Fruit fly (Drosophila melanogaster) whole organism, embryonic: ENCODE results near the gene CG14442.

Experiments used
- Asciz ChIP-seq: fragments of 200-800 bp; sonication (Bioruptor generic); optimal IDR thresholded peaks from 2 replicates; lab custom pipeline; 2017; ENCODE audit warnings: missing biosample characterization, mild to moderate bottlenecking, missing genetic modification characterization, missing genetic modification reagents
- Blimp-1 ChIP-seq: fragments of 200-800 bp; sonication (Bioruptor generic); optimal IDR thresholded peaks from 3 replicates; lab custom pipeline; 2018; ENCODE audit warnings: missing biosample characterization, missing genetic modification characterization, mild to moderate bottlenecking, moderate library complexity, missing genetic modification reagents
- CG11093 ChIP-seq: fragments of 200-800 bp; sonication (Bioruptor generic); IDR thresholded peaks from 3 replicates; pipeline ENCODE4 v1.3.6; 2022; ENCODE audit warnings: missing biosample characterization, missing genetic modification characterization
- CG11398 ChIP-seq: fragments of 200-800 bp; sonication (Bioruptor generic); optimal IDR thresholded peaks from 2 replicates; lab custom pipeline; 2016; ENCODE audit warnings: missing biosample characterization, missing genetic modification characterization
- CG11456 ChIP-seq: fragments of 200-800 bp; sonication (Bioruptor generic); IDR thresholded peaks from 3 replicates; pipeline ENCODE4 v1.3.6; 2022; ENCODE audit warnings: missing biosample characterization, missing genetic modification characterization
- CG11695 ChIP-seq: fragments of 200-800 bp; sonication (Bioruptor generic); IDR thresholded peaks from 3 replicates; pipeline ENCODE4 v1.3.6; 2022; ENCODE audit warnings: missing biosample characterization, missing genetic modification characterization
- CG14710 ChIP-seq: fragments of 200-800 bp; sonication (Bioruptor generic); optimal IDR thresholded peaks from 3 replicates; lab custom pipeline; 2019; ENCODE audit warnings: missing biosample characterization, mild to moderate bottlenecking, missing genetic modification characterization, moderate library complexity
- CG15601 ChIP-seq: fragments of 200-800 bp; sonication (Bioruptor generic); optimal IDR thresholded peaks from 3 replicates; lab custom pipeline; 2019; ENCODE audit warnings: missing biosample characterization, mild to moderate bottlenecking, missing genetic modification characterization, moderate library complexity
- CG18011 ChIP-seq: fragments of 200-800 bp; sonication (Bioruptor generic); optimal IDR thresholded peaks from 2 replicates; lab custom pipeline; 2017; ENCODE audit warnings: missing biosample characterization, missing genetic modification characterization, mild to moderate bottlenecking, moderate library complexity, missing genotype
- CG2712 ChIP-seq: fragments of 200-800 bp; optimal IDR thresholded peaks from 3 replicates; lab custom pipeline; 2019; ENCODE audit warnings: missing biosample characterization, mild to moderate bottlenecking, missing genetic modification characterization, moderate library complexity
- CG2889 ChIP-seq: fragments of 200-800 bp; sonication (Bioruptor generic); IDR thresholded peaks from 3 replicates; pipeline ENCODE4 v1.3.6; 2022; ENCODE audit warnings: missing biosample characterization, missing genetic modification characterization
- CG31365 ChIP-seq: fragments of 200-800 bp; sonication (Bioruptor generic); optimal IDR thresholded peaks from 2 replicates; lab custom pipeline; 2018; ENCODE audit warnings: missing biosample characterization, mild to moderate bottlenecking, missing genetic modification characterization
- CG34376 ChIP-seq: fragments of 200-800 bp; sonication (Bioruptor generic); optimal IDR thresholded peaks from 2 replicates; lab custom pipeline; 2018; ENCODE audit warnings: missing biosample characterization, mild to moderate bottlenecking, missing genetic modification characterization
- CG3726 ChIP-seq: fragments of 200-800 bp; sonication (Bioruptor generic); IDR thresholded peaks from 3 replicates; pipeline ENCODE4, ENCODE4 v1.3.6; 2022; ENCODE audit warnings: missing biosample characterization, missing genetic modification characterization
- CG4730 ChIP-seq: fragments of 200-800 bp; sonication (Bioruptor generic); IDR thresholded peaks from 2 replicates; pipeline ENCODE4 v1.3.6; 2022; ENCODE audit warnings: missing biosample characterization, missing genetic modification characterization
- CG5245 ChIP-seq: fragments of 200-800 bp; sonication (Bioruptor generic); optimal IDR thresholded peaks from 3 replicates; lab custom pipeline; 2016; ENCODE audit warnings: missing biosample characterization, missing genetic modification characterization
- CG7745 ChIP-seq: fragments of 200-800 bp; sonication (Bioruptor generic); optimal IDR thresholded peaks from 2 replicates; lab custom pipeline; 2018; ENCODE audit warnings: missing biosample characterization, mild to moderate bottlenecking, missing genetic modification characterization, moderate library complexity
- CG9797 ChIP-seq: fragments of 200-800 bp; sonication (Bioruptor generic); optimal IDR thresholded peaks from 3 replicates; lab custom pipeline; 2018; ENCODE audit warnings: missing biosample characterization, mild to moderate bottlenecking, missing genetic modification characterization
- CG9817 ChIP-seq: fragments of 200-800 bp; sonication (Bioruptor generic); optimal IDR thresholded peaks from 2 replicates; lab custom pipeline; 2018; ENCODE audit warnings: missing biosample characterization, mild to moderate bottlenecking, missing genetic modification characterization, moderate library complexity
- Dip2 ChIP-seq: fragments of 200-800 bp; sonication (Bioruptor generic); IDR thresholded peaks from 2 replicates; pipeline ENCODE4 v1.3.6; 2022; ENCODE audit warnings: missing biosample characterization, missing genetic modification characterization
- Ets65A ChIP-seq: fragments of 200-800 bp; sonication (Bioruptor generic); peaks from one replicate; lab custom pipeline; 2016; ENCODE audit warnings: missing biosample characterization, missing genetic modification characterization
- Fer1 ChIP-seq: fragments of 200-800 bp; sonication (Bioruptor generic); optimal IDR thresholded peaks from 2 replicates; lab custom pipeline; 2017; ENCODE audit warnings: missing biosample characterization, mild to moderate bottlenecking, missing genetic modification characterization
- HLH4C ChIP-seq: fragments of 200-800 bp; sonication (Bioruptor generic); IDR thresholded peaks from 3 replicates; pipeline ENCODE4 v1.3.6; 2022; ENCODE audit warnings: missing biosample characterization, missing genetic modification characterization; ENCODE audit not compliant: partially characterized antibody
- Hand ChIP-seq: fragments of 200-800 bp; sonication (Bioruptor generic); optimal IDR thresholded peaks from 2 replicates; lab custom pipeline; 2017; ENCODE audit warnings: mild to moderate bottlenecking, missing biosample characterization, missing genetic modification reagents, missing genetic modification characterization
- Hsf ChIP-seq: fragments of 200-800 bp; sonication (Bioruptor generic); optimal IDR thresholded peaks from 3 replicates; lab custom pipeline; 2016; ENCODE audit warnings: missing biosample characterization, missing genetic modification characterization
- MESR4 ChIP-seq: fragments of 200-800 bp; sonication (Bioruptor generic); optimal IDR thresholded peaks from 2 replicates; lab custom pipeline; 2018; ENCODE audit warnings: missing biosample characterization, mild to moderate bottlenecking, missing genetic modification characterization, moderate library complexity
- Side ChIP-seq: fragments of 200-800 bp; sonication (Bioruptor generic); optimal IDR thresholded peaks from 2 replicates; lab custom pipeline; 2016; ENCODE audit warnings: missing biosample characterization, missing genetic modification characterization
- Usf ChIP-seq: fragments of 200-800 bp; sonication (Bioruptor generic); optimal IDR thresholded peaks from 2 replicates; lab custom pipeline; 2017; ENCODE audit warnings: missing genotype, missing biosample characterization, missing genetic modification characterization
- amos ChIP-seq: fragments of 200-800 bp; sonication (Bioruptor generic); IDR thresholded peaks from 2 replicates; pipeline ENCODE4 v1.3.6; 2022; ENCODE audit warnings: missing biosample characterization, missing genetic modification characterization; ENCODE audit not compliant: partially characterized antibody
- ap ChIP-seq: fragments of 200-800 bp; sonication (Bioruptor generic); IDR thresholded peaks from 2 replicates; pipeline ENCODE4 v1.3.6; 2022; ENCODE audit warnings: missing biosample characterization, missing genetic modification characterization
- br ChIP-seq: fragments of >200 bp; optimal IDR thresholded peaks from 2 replicates; lab custom pipeline; 2017
- croc ChIP-seq: fragments of 200-800 bp; sonication (Bioruptor generic); conservative IDR thresholded peaks from 3 replicates; pipeline ENCODE4 v1.3.6; 2022; ENCODE audit warnings: missing biosample characterization, missing genetic modification characterization
- en ChIP-seq: fragments of 200-800 bp; sonication (Bioruptor generic); optimal IDR thresholded peaks from 2 replicates; lab custom pipeline; 2016; ENCODE audit warnings: missing biosample characterization, missing genetic modification characterization
- ewg ChIP-seq: fragments of 200-800 bp; sonication (Bioruptor generic); optimal IDR thresholded peaks from 3 replicates; lab custom pipeline; 2017; ENCODE audit warnings: mild to moderate bottlenecking, missing biosample characterization, missing genetic modification reagents, missing genetic modification characterization
- fd64A ChIP-seq: fragments of 200-800 bp; sonication (Bioruptor generic); optimal IDR thresholded peaks from 3 replicates; lab custom pipeline; 2018; ENCODE audit warnings: missing biosample characterization, mild to moderate bottlenecking, missing genetic modification characterization
- gro ChIP-seq: fragments of 200-800 bp; sonication (Bioruptor generic); optimal IDR thresholded peaks from 2 replicates; lab custom pipeline; 2016; ENCODE audit warnings: missing biosample characterization, missing genetic modification characterization
- gsb ChIP-seq: fragments of 200-800 bp; sonication (Bioruptor generic); IDR thresholded peaks from 2 replicates; pipeline ENCODE4 v1.3.6; 2022; ENCODE audit warnings: missing biosample characterization, missing genetic modification characterization
- mld ChIP-seq: fragments of 200-800 bp; sonication (Bioruptor generic); IDR thresholded peaks from 3 replicates; pipeline ENCODE4 v1.3.6; 2022; ENCODE audit warnings: missing biosample characterization, missing genetic modification characterization; ENCODE audit not compliant: partially characterized antibody
- nau ChIP-seq: fragments of 200-800 bp; sonication (Bioruptor generic); optimal IDR thresholded peaks from 3 replicates; lab custom pipeline; 2017; ENCODE audit warnings: missing biosample characterization, mild to moderate bottlenecking, missing genetic modification characterization, missing genetic modification reagents
- phol ChIP-seq: fragments of 200-800 bp; sonication (Bioruptor generic); optimal IDR thresholded peaks from 3 replicates; lab custom pipeline; 2018; ENCODE audit warnings: missing biosample characterization, mild to moderate bottlenecking, missing genetic modification characterization, moderate library complexity
- pita ChIP-seq: fragments of 200-800 bp; sonication (Bioruptor generic); optimal IDR thresholded peaks from 2 replicates; lab custom pipeline; 2017; ENCODE audit warnings: missing biosample characterization, mild to moderate bottlenecking, missing genetic modification characterization
- run ChIP-seq: fragments of 200-800 bp; sonication (Bioruptor generic); optimal IDR thresholded peaks from 3 replicates; lab custom pipeline; 2018; ENCODE audit warnings: missing biosample characterization, mild to moderate bottlenecking, missing genetic modification characterization
- schlank ChIP-seq: fragments of 200-800 bp; sonication (Bioruptor generic); optimal IDR thresholded peaks from 2 replicates; lab custom pipeline; 2018; ENCODE audit warnings: missing biosample characterization, mild to moderate bottlenecking, missing genetic modification characterization
- tgo ChIP-seq: fragments of 200-800 bp; sonication (Bioruptor generic); IDR thresholded peaks from 3 replicates; pipeline ENCODE4 v1.3.6; 2022; ENCODE audit warnings: missing biosample characterization, missing genetic modification characterization
- tll ChIP-seq, 2 experiments: fragments of 200-800 bp in 1 of 2; fragments of >200 bp in 1 of 2; sonication (Bioruptor generic) in 1 of 2; optimal IDR thresholded peaks; 2 replicates each; lab custom pipeline; 2017 to 2019; ENCODE audit warnings: missing biosample characterization in 2 of 2, missing genetic modification characterization in 2 of 2, mild to moderate bottlenecking in 1 of 2, moderate library complexity in 1 of 2
- tna ChIP-seq: fragments of 200-800 bp; sonication (Bioruptor generic); IDR thresholded peaks from 2 replicates; pipeline ENCODE4 v1.3.6; 2022; ENCODE audit warnings: missing biosample characterization, missing genetic modification characterization; ENCODE audit not compliant: partially characterized antibody
- wek ChIP-seq: fragments of 200-800 bp; sonication (Bioruptor generic); optimal IDR thresholded peaks from 3 replicates; lab custom pipeline; 2018; ENCODE audit warnings: missing biosample characterization, mild to moderate bottlenecking, missing genetic modification characterization, moderate library complexity

Gene CG14442

DNA sequence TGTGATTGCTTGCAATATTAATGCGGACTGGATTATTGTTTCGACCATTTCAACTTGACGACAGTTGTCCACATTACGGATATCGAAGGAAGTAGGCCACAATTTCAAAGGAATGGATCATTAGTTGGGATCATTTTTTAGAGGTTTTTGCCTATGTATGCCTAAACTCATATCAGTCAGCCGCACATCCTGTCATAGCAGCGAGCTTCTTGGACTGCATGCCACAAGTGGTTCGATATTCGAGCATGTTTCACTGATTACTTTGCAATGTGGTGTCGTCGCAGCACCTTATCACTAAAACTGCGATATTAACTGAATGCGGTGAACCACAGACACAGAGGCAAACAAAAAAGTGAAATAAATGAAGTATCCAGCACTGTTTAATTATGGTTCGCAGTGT is 30.8 kb downstream of the CG14442 start:
- TF ChIP-seq tll (GFP tag; optimal IDR thresholded peaks at IDR 0.05; lab: Kevin White, UChicago) (no peak), CG18011 (GFP tag; lab: Kevin White, UChicago) (peak; percentile 92), CG5245 (no peak)

- TF ChIP-seq gsb (0 out of 2 replicates have a peak, but pooled peaks have one; percentile 31), CG11093 (no peak), CG9797 (no peak), CG3726 (GFP tag; lab: Robert Waterston, UW) (no peak), ap (GFP tag; lab: Robert Waterston, UW) (0 out of 2 replicates have a peak, but pooled peaks have one; percentile 27), CG9817 (tag; lab: Kevin White, UChicago) (peak; percentile 19), Usf (GFP tag; lab: Kevin White, UChicago) (no peak), CG31365 (tag; lab: Kevin White, UChicago) (no peak), CG14710 (tag; lab: Kevin White, UChicago) (no peak), run (tag; lab: Kevin White, UChicago) (no peak), mld (no peak), Dip2 (no peak), CG11456 (GFP tag; lab: Robert Waterston, UW) (0 out of 3 replicates have a peak, but pooled peaks have one; percentile 42), fd64A (GFP tag; lab: Kevin White, UChicago) (no peak), CG5245 (no peak), Side (GFP tag; lab: Kevin White, UChicago) (no peak), Hsf (GFP tag; lab: Kevin White, UChicago) (peak; percentile 29), CG11695 (GFP tag; lab: Robert Waterston, UW) (no peak), phol (peak; percentile 26), en (GFP tag; lab: Kevin White, UChicago) (no peak), nau (GFP tag; lab: Kevin White, UChicago) (no peak), tgo (GFP tag; lab: Robert Waterston, UW) (peak; percentile 49; the same call in 2 of the 3 replicates), ewg (GFP tag; lab: Kevin White, UChicago) (peak; percentile 18), tll (GFP tag; optimal IDR thresholded peaks at IDR 0.05; lab: Kevin White, UChicago) (no peak), wek (GFP tag; lab: Kevin White, UChicago) (no peak), CG4730 (GFP tag; lab: Robert Waterston, UW) (no peak), schlank (tag; lab: Kevin White, UChicago) (no peak), Hand (GFP tag; lab: Kevin White, UChicago) (no peak), CG7745 (no peak), croc (GFP tag; lab: Robert Waterston, UW) (no peak), br (no peak), Fer1 (GFP tag; lab: Kevin White, UChicago) (peak; percentile 43), CG15601 (tag; lab: Kevin White, UChicago) (peak; percentile 5), Blimp-1 (GFP tag; lab: Kevin White, UChicago) (peak; percentile 97), CG34376 (GFP tag; lab: Kevin White, UChicago) (no peak), HLH4C (no peak), Asciz (GFP tag; lab: Kevin White, UChicago) (peak; percentile 31), CG2712 (tag; lab: Kevin White, UChicago) (peak; percentile 18), CG2889 (GFP tag; lab: Robert Waterston, UW) (no peak), MESR4 (GFP tag; lab: Kevin White, UChicago) (no peak), gro (no peak), pita (GFP tag; lab: Kevin White, UChicago) (no peak), amos (GFP tag; lab: Robert Waterston, UW) (no peak), tna (GFP tag; lab: Robert Waterston, UW) (no peak), CG11398 (peak; percentile 16), Ets65A (GFP tag; lab: Kevin White, UChicago) (peak; percentile 70)
Measured at dm6 chrX:6662876-6663551, 31.8 kb downstream of the CG14442 start.
